Fruit fly (Drosophila melanogaster) whole organism, wandering third instar larva: ENCODE results near the gene CG34242.

Experiments
- Abd-B ChIP-seq: fragments of >200 bp; optimal IDR thresholded peaks from 2 replicates; lab custom pipeline; 2017; ENCODE audit warnings: missing biosample characterization, missing genetic modification characterization
- CG32264 ChIP-seq: fragments of 200-800 bp; sonication (Bioruptor generic); optimal IDR thresholded peaks from 2 replicates; lab custom pipeline; 2016; ENCODE audit warnings: missing biosample characterization, missing genetic modification characterization
- CG9705 ChIP-seq: fragments of 200-800 bp; sonication (Bioruptor generic); optimal IDR thresholded peaks from 2 replicates; lab custom pipeline; 2018; ENCODE audit warnings: missing biosample characterization, mild to moderate bottlenecking, missing genetic modification characterization
- CrebA ChIP-seq: fragments of 200-800 bp; sonication (Bioruptor generic); optimal IDR thresholded peaks from 2 replicates; lab custom pipeline; 2016; ENCODE audit warnings: missing biosample characterization, mild to moderate bottlenecking, missing genetic modification characterization, borderline replicate concordance
- Dfd ChIP-seq: fragments of >200 bp; optimal IDR thresholded peaks from 2 replicates; lab custom pipeline; 2017; ENCODE audit warnings: missing biosample characterization, missing genetic modification characterization
- Dif ChIP-seq: fragments of 200-275, 200-300 bp; sonication (Bioruptor generic); optimal IDR thresholded peaks from 2 replicates; lab custom pipeline; 2018; ENCODE audit warnings: missing biosample characterization, missing genetic modification characterization; ENCODE audit not compliant: partially characterized antibody
- GATAd ChIP-seq: sonication (Bioruptor generic); optimal IDR thresholded peaks from 2 replicates; lab custom pipeline; 2016; ENCODE audit warnings: missing biosample characterization, missing genetic modification characterization
- HLH106 ChIP-seq: fragments of 200-800 bp; optimal IDR thresholded peaks from 3 replicates; lab custom pipeline; 2019; ENCODE audit warnings: missing biosample characterization, mild to moderate bottlenecking, missing genetic modification characterization, moderate library complexity
- Hnf4 ChIP-seq: fragments of 200-800 bp; sonication (Bioruptor generic); optimal IDR thresholded peaks from 2 replicates; lab custom pipeline; 2016; ENCODE audit warnings: missing biosample characterization, mild to moderate bottlenecking, missing genetic modification characterization
- Hr78 ChIP-seq: fragments of >200 bp; optimal IDR thresholded peaks from 2 replicates; lab custom pipeline; 2017; ENCODE audit warnings: missing biosample characterization, missing genetic modification characterization
- Hr83 ChIP-seq: fragments of 200-300 bp; sonication (Bioruptor generic); optimal IDR thresholded peaks from 2 replicates; lab custom pipeline; 2016; ENCODE audit warnings: missing biosample characterization, mild to moderate bottlenecking, missing genetic modification characterization, moderate library complexity; ENCODE audit not compliant: poor library complexity, severe bottlenecking
- Jra ChIP-seq: sonication (Bioruptor generic); optimal IDR thresholded peaks from 2 replicates; lab custom pipeline; 2016; ENCODE audit warnings: missing biosample characterization, missing genetic modification characterization
- Mio ChIP-seq: sonication (Bioruptor generic); optimal IDR thresholded peaks from 2 replicates; lab custom pipeline; 2016; ENCODE audit warnings: missing biosample characterization, missing genetic modification characterization
- Myc ChIP-seq: fragments of >200 bp; optimal IDR thresholded peaks from 2 replicates; lab custom pipeline; 2017
- N ChIP-seq: fragments of >200 bp; optimal IDR thresholded peaks from 2 replicates; lab custom pipeline; 2018; ENCODE audit warnings: missing biosample characterization, missing external identifiers, missing genetic modification characterization
- OdsH ChIP-seq: fragments of 200-800 bp; sonication (Bioruptor generic); optimal IDR thresholded peaks from 2 replicates; lab custom pipeline; 2016; ENCODE audit warnings: missing biosample characterization, mild to moderate bottlenecking, missing genetic modification characterization
- Rel ChIP-seq, 2 experiments: fragments of 200-800 bp; sonication (Bioruptor generic) in 1 of 2; optimal IDR thresholded peaks; 2 replicates in 1 of 2; 3 replicates in 1 of 2; lab custom pipeline; 2016 to 2019; ENCODE audit warnings: mild to moderate bottlenecking in 2 of 2, missing biosample characterization in 2 of 2, missing genetic modification characterization in 2 of 2, moderate library complexity in 1 of 2
- Sp1 ChIP-seq: fragments of 200-800 bp; sonication (Bioruptor generic); optimal IDR thresholded peaks from 3 replicates; lab custom pipeline; 2019; ENCODE audit warnings: missing biosample characterization, mild to moderate bottlenecking, missing genetic modification characterization, moderate library complexity
- Vsx2 ChIP-seq: fragments of 200-300, 225-300 bp; sonication (Bioruptor generic); optimal IDR thresholded peaks from 2 replicates; lab custom pipeline; 2018; ENCODE audit warnings: missing biosample characterization, missing genetic modification characterization; ENCODE audit not compliant: partially characterized antibody
- br ChIP-seq: fragments of 200-800 bp; sonication (Bioruptor generic); optimal IDR thresholded peaks from 2 replicates; lab custom pipeline; 2016; ENCODE audit warnings: missing biosample characterization, missing genetic modification characterization
- brk ChIP-seq: fragments of 200-800 bp; sonication (Bioruptor generic); optimal IDR thresholded peaks from 2 replicates; lab custom pipeline; 2016; ENCODE audit warnings: missing biosample characterization, mild to moderate bottlenecking, missing genetic modification characterization
- dl ChIP-seq, 2 experiments: fragments of 175-275, 200-275 bp in 1 of 2; fragments of 200-275 bp in 1 of 2; sonication (Bioruptor generic); optimal IDR thresholded peaks; lab custom pipeline; 2018; ENCODE audit warnings: mild to moderate bottlenecking in 2 of 2, missing biosample characterization in 2 of 2, missing genetic modification characterization in 2 of 2, moderate library complexity in 2 of 2; ENCODE audit not compliant: partially characterized antibody in 2 of 2, insufficient read depth in 1 of 2
- dmrt93B ChIP-seq: fragments of 200-800 bp; sonication (Bioruptor generic); optimal IDR thresholded peaks from 2 replicates; lab custom pipeline; 2018; ENCODE audit warnings: missing biosample characterization, mild to moderate bottlenecking, missing genetic modification characterization
- ey ChIP-seq: fragments of 200-800 bp; sonication (Bioruptor generic); optimal IDR thresholded peaks from 2 replicates; lab custom pipeline; 2016; ENCODE audit warnings: missing biosample characterization, missing genetic modification characterization
- foxo ChIP-seq, 2 experiments: fragments of 200-800 bp; sonication (Bioruptor generic); optimal IDR thresholded peaks; 2 replicates in 1 of 2; 3 replicates in 1 of 2; lab custom pipeline; 2016 to 2017; ENCODE audit warnings: missing biosample characterization in 2 of 2, missing genetic modification characterization in 2 of 2
- fru ChIP-seq: fragments of 200-800 bp; sonication (Bioruptor generic); optimal IDR thresholded peaks from 3 replicates; lab custom pipeline; 2016; ENCODE audit warnings: missing biosample characterization, mild to moderate bottlenecking, missing genetic modification characterization
- h ChIP-seq: fragments of 200-800 bp; sonication (Bioruptor generic); optimal IDR thresholded peaks from 3 replicates; lab custom pipeline; 2016; ENCODE audit warnings: missing biosample characterization, mild to moderate bottlenecking, missing genetic modification characterization
- jim ChIP-seq: fragments of 175-275, 200-325 bp; sonication (Bioruptor generic); optimal IDR thresholded peaks from 2 replicates; lab custom pipeline; 2016; ENCODE audit warnings: missing biosample characterization, mild to moderate bottlenecking, missing genetic modification characterization
- lola ChIP-seq: fragments of >200 bp; optimal IDR thresholded peaks from 2 replicates; lab custom pipeline; 2017; ENCODE audit warnings: missing biosample characterization, missing genetic modification characterization
- pan ChIP-seq: fragments of >200 bp; optimal IDR thresholded peaks from 2 replicates; lab custom pipeline; 2017
- psq ChIP-seq: fragments of 200-800 bp; sonication (Bioruptor generic); optimal IDR thresholded peaks from 3 replicates; lab custom pipeline; 2017; ENCODE audit warnings: missing biosample characterization, mild to moderate bottlenecking, missing genetic modification characterization, moderate library complexity
- rgr ChIP-seq: fragments of 200-800 bp; sonication (Bioruptor generic); optimal IDR thresholded peaks from 3 replicates; lab custom pipeline; 2016; ENCODE audit warnings: missing biosample characterization, mild to moderate bottlenecking, missing genetic modification characterization
- sage ChIP-seq: fragments of 200-800 bp; sonication (Bioruptor generic); optimal IDR thresholded peaks from 2 replicates; lab custom pipeline; 2016; ENCODE audit warnings: missing biosample characterization, mild to moderate bottlenecking, missing genetic modification characterization
- sv ChIP-seq: fragments of 200-800 bp; sonication (Bioruptor generic); optimal IDR thresholded peaks from 3 replicates; lab custom pipeline; 2016; ENCODE audit warnings: missing biosample characterization, missing genetic modification characterization
- tai ChIP-seq: sonication (Bioruptor generic); optimal IDR thresholded peaks from 2 replicates; lab custom pipeline; 2016; ENCODE audit warnings: missing biosample characterization, missing genetic modification characterization
- usp ChIP-seq: fragments of >200 bp; optimal IDR thresholded peaks from 2 replicates; lab custom pipeline; 2017; ENCODE audit warnings: missing biosample characterization, missing genetic modification characterization
- woc ChIP-seq: sonication (Bioruptor generic); optimal IDR thresholded peaks from 2 replicates; lab custom pipeline; 2016; ENCODE audit warnings: missing biosample characterization, mild to moderate bottlenecking, missing genetic modification characterization

CG34242 gene

dm6 chr3L:12564284-12564683 lies 30.5 kb downstream of the CG34242 start:
- TF ChIP-seq Dfd (peak; percentile 99), brk (GFP tag; lab: Kevin White, UChicago) (no peak), Hnf4 (GFP tag; lab: Kevin White, UChicago) (no peak), psq (GFP tag; lab: Kevin White, UChicago) (no peak)

- no peak for TF ChIP-seq dmrt93B (GFP tag; lab: Kevin White, UChicago)
- TF ChIP-seq CrebA (GFP tag; lab: Kevin White, UChicago) = no peak
- TF ChIP-seq pan (lab: Kevin White, UChicago) = no peak
- no peak for TF ChIP-seq HLH106
- no peak for TF ChIP-seq dl (GFP tag; optimal IDR thresholded peaks at IDR 0.05; lab: Kevin White, UChicago; ENCODE audit: insufficient read depth in 1 of 2, partially characterized antibody in 2 of 2)
- TF ChIP-seq tai (GFP tag; lab: Kevin White, UChicago) = no peak
- TF ChIP-seq Abd-B = no peak
- no peak for TF ChIP-seq Hr83 (GFP tag; lab: Kevin White, UChicago)
- no peak for TF ChIP-seq lola (GFP tag; lab: Kevin White, UChicago)
- TF ChIP-seq woc (GFP tag; lab: Kevin White, UChicago) = no peak
- TF ChIP-seq Jra (GFP tag; lab: Kevin White, UChicago) = no peak
- no peak for TF ChIP-seq CG9705
- no peak for TF ChIP-seq br (GFP tag; lab: Kevin White, UChicago)
- no peak for TF ChIP-seq ey
Measured at dm6 chr3L:12564979-12565378, 31.2 kb downstream of the CG34242 start.

- TF ChIP-seq sage (GFP tag; lab: Kevin White, UChicago) = no peak
- no peak for TF ChIP-seq Hr83 (GFP tag; lab: Kevin White, UChicago)
- no peak for TF ChIP-seq Rel (GFP tag; optimal IDR thresholded peaks at IDR 0.05; lab: Kevin White, UChicago)
- TF ChIP-seq Rel (tag; optimal IDR thresholded peaks at IDR 0.05; lab: Kevin White, UChicago) = no peak
- TF ChIP-seq h = no peak
- no peak for TF ChIP-seq Jra (GFP tag; lab: Kevin White, UChicago)
- TF ChIP-seq jim (GFP tag; lab: Kevin White, UChicago) = no peak
- no peak for TF ChIP-seq CG9705
Measured at dm6 chr3L:12565422-12565821, 31.6 kb downstream of the CG34242 start.

- no peak for TF ChIP-seq Rel (GFP tag; optimal IDR thresholded peaks at IDR 0.05; lab: Kevin White, UChicago)
- TF ChIP-seq Rel (tag; optimal IDR thresholded peaks at IDR 0.05; lab: Kevin White, UChicago) = peak; percentile 23
- no peak for TF ChIP-seq pan (lab: Kevin White, UChicago)
- TF ChIP-seq jim (GFP tag; lab: Kevin White, UChicago) = no peak
Measured at dm6 chr3L:12566065-12566730, 32.4 kb downstream of the CG34242 start.

- TF ChIP-seq fru (no peak), CG9705 (peak; percentile 51), Hnf4 (GFP tag; lab: Kevin White, UChicago) (no peak), N (GFP tag; lab: Kevin White, UChicago) (no peak), GATAd (GFP tag; lab: Kevin White, UChicago) (no peak), CG32264 (GFP tag; lab: Kevin White, UChicago) (no peak), rgr (GFP tag; lab: Kevin White, UChicago) (peak; percentile 39), Sp1 (GFP tag; lab: Kevin White, UChicago) (peak; percentile 19), dmrt93B (GFP tag; lab: Kevin White, UChicago) (peak; percentile 24), dl (GFP tag; optimal IDR thresholded peaks at IDR 0.05; lab: Kevin White, UChicago; ENCODE audit: insufficient read depth in 1 of 2, partially characterized antibody in 2 of 2) (peak; percentile 72 to 87), psq (GFP tag; lab: Kevin White, UChicago) (no peak), Dif (GFP tag; lab: Kevin White, UChicago) (peak; percentile 99), Mio (no peak), Hr83 (GFP tag; lab: Kevin White, UChicago) (peak; percentile 33), Jra (GFP tag; lab: Kevin White, UChicago) (peak; percentile 20), brk (GFP tag; lab: Kevin White, UChicago) (no peak), Myc (lab: Kevin White, UChicago) (no peak), h (peak; percentile 20), Vsx2 (GFP tag; lab: Kevin White, UChicago) (peak; percentile 90), OdsH (GFP tag; lab: Kevin White, UChicago) (no peak), usp (GFP tag; lab: Kevin White, UChicago) (no peak), jim (GFP tag; lab: Kevin White, UChicago) (peak; percentile 65), woc (GFP tag; lab: Kevin White, UChicago) (peak; percentile 34), Hr78 (no peak), br (GFP tag; lab: Kevin White, UChicago) (no peak), HLH106 (peak; percentile 43), foxo (GFP tag; optimal IDR thresholded peaks at IDR 0.05; lab: Kevin White, UChicago) (no peak), sage (GFP tag; lab: Kevin White, UChicago) (no peak), sv (GFP tag; lab: Kevin White, UChicago) (no peak), ey (peak; percentile 3), lola (GFP tag; lab: Kevin White, UChicago) (no peak), CrebA (GFP tag; lab: Kevin White, UChicago) (no peak), tai (GFP tag; lab: Kevin White, UChicago) (no peak), Dfd (no peak)
Measured at dm6 chr3L:12572366-12572765, 38.6 kb downstream of the CG34242 start, which contains the start of gene sowah. TSS of gene sowah (minus strand) at chr3L:12572542.
